Worm (Caenorhabditis elegans) whole organism, mixed stage, embryonic: ENCODE data around the gene E02H4.2.

Source experiments
- M03D4.4 ChIP-seq: sonication (generic microtip); optimal IDR thresholded peaks from 2 replicates; lab custom pipeline; 2017; ENCODE audit warnings: mild to moderate bottlenecking, missing genetic modification characterization, missing compliant biosample characterization
- bed-3 ChIP-seq: fragments of 200-800 bp; sonication (Bioruptor generic); optimal IDR thresholded peaks from 3 replicates; lab custom pipeline; 2018; ENCODE audit warnings: mild to moderate bottlenecking, missing genetic modification characterization, moderate library complexity, missing compliant biosample characterization
- blmp-1 ChIP-seq: fragments of 150-350 bp; optimal IDR thresholded peaks from 2 replicates; lab custom pipeline; 2014; ENCODE audit warnings: missing biosample characterization, missing genetic modification characterization
- ceh-39 ChIP-seq: fragments of 150-350 bp; optimal IDR thresholded peaks from 2 replicates; lab custom pipeline; 2014; ENCODE audit warnings: missing biosample characterization, missing genetic modification characterization
- ceh-43 ChIP-seq: fragments of 200-800 bp; sonication (Bioruptor generic); optimal IDR thresholded peaks from 2 replicates; lab custom pipeline; 2018; ENCODE audit warnings: mild to moderate bottlenecking, missing genetic modification characterization, moderate library complexity, missing compliant biosample characterization
- ceh-83 ChIP-seq: fragments of 200-800 bp; sonication (Bioruptor generic); optimal IDR thresholded peaks from 2 replicates; lab custom pipeline; 2018; ENCODE audit warnings: mild to moderate bottlenecking, missing genetic modification characterization, missing compliant biosample characterization
- ces-1 ChIP-seq: fragments of 150-350 bp; optimal IDR thresholded peaks from 2 replicates; lab custom pipeline; 2014; ENCODE audit warnings: missing biosample characterization, missing genetic modification reagents, missing genetic modification characterization
- cnd-1 ChIP-seq: fragments of 200-800 bp; sonication (Bioruptor generic); optimal IDR thresholded peaks from 2 replicates; lab custom pipeline; 2018; ENCODE audit warnings: mild to moderate bottlenecking, missing genetic modification characterization, missing compliant biosample characterization
- drap-1 ChIP-seq: fragments of 200-800 bp; sonication (Bioruptor generic); optimal IDR thresholded peaks from 3 replicates; lab custom pipeline; 2018; ENCODE audit warnings: mild to moderate bottlenecking, missing genetic modification characterization, missing compliant biosample characterization
- elt-1 ChIP-seq: sonication (generic microtip); optimal IDR thresholded peaks from 2 replicates; lab custom pipeline; 2017; ENCODE audit warnings: missing genetic modification characterization, mild to moderate bottlenecking, missing compliant biosample characterization, antibody characterized with exemption, moderate library complexity, borderline replicate concordance; ENCODE audit not compliant: insufficient read depth
- elt-3 ChIP-seq: fragments of 150-350 bp; optimal IDR thresholded peaks from 2 replicates; lab custom pipeline; 2014; ENCODE audit warnings: missing biosample characterization, missing genetic modification characterization
- flh-1 ChIP-seq: fragments of 200-800 bp; sonication (Bioruptor generic); optimal IDR thresholded peaks from 2 replicates; lab custom pipeline; 2018; ENCODE audit warnings: mild to moderate bottlenecking, missing genetic modification characterization, moderate library complexity, missing compliant biosample characterization
- ham-2 ChIP-seq: fragments of 200-800 bp; sonication (Bioruptor generic); optimal IDR thresholded peaks from 2 replicates; lab custom pipeline; 2018; ENCODE audit warnings: mild to moderate bottlenecking, missing genetic modification characterization, missing compliant biosample characterization
- hlh-1 ChIP-seq: fragments of 150-350 bp; optimal IDR thresholded peaks from 2 replicates; lab custom pipeline; 2014; ENCODE audit warnings: missing biosample characterization, missing genetic modification reagents, missing genetic modification characterization
- lin-13 ChIP-seq: fragments of 150-350 bp; optimal IDR thresholded peaks from 2 replicates; lab custom pipeline; 2014; ENCODE audit warnings: missing biosample characterization, missing genetic modification characterization
- lin-32 ChIP-seq: fragments of 200-800 bp; sonication (Bioruptor generic); optimal IDR thresholded peaks from 2 replicates; lab custom pipeline; 2018; ENCODE audit warnings: mild to moderate bottlenecking, missing genetic modification characterization, missing compliant biosample characterization
- lsy-2 ChIP-seq: fragments of 150-350 bp; optimal IDR thresholded peaks from 2 replicates; lab custom pipeline; 2014; ENCODE audit warnings: missing biosample characterization, missing genetic modification characterization
- mab-5 ChIP-seq: fragments of 150-350 bp; optimal IDR thresholded peaks from 2 replicates; lab custom pipeline; 2014; ENCODE audit warnings: missing biosample characterization, missing genetic modification characterization
- mep-1 ChIP-seq: fragments of 150-350 bp; optimal IDR thresholded peaks from 2 replicates; lab custom pipeline; 2017; ENCODE audit warnings: missing biosample characterization, missing genetic modification reagents, missing genetic modification characterization, inconsistent platforms
- mls-2 ChIP-seq: sonication (generic microtip); optimal IDR thresholded peaks from 2 replicates; lab custom pipeline; 2016; ENCODE audit warnings: mild to moderate bottlenecking, missing genetic modification characterization, moderate library complexity, missing compliant biosample characterization
- nhr-12 ChIP-seq: fragments of 150-350 bp; optimal IDR thresholded peaks from 2 replicates; lab custom pipeline; 2014; ENCODE audit warnings: missing biosample characterization, missing genetic modification characterization
- nhr-2 ChIP-seq: fragments of 150-350 bp; optimal IDR thresholded peaks from 2 replicates; lab custom pipeline; 2014; ENCODE audit warnings: missing biosample characterization, missing genetic modification characterization
- nhr-237 ChIP-seq: fragments of 150-350 bp; optimal IDR thresholded peaks from 2 replicates; lab custom pipeline; 2014; ENCODE audit warnings: missing biosample characterization, missing genetic modification characterization
- nhr-76 ChIP-seq: sonication (generic microtip); optimal IDR thresholded peaks from 2 replicates; lab custom pipeline; 2017; ENCODE audit warnings: missing biosample characterization, missing genetic modification characterization
- pha-4 ChIP-seq: fragments of 150-350 bp; optimal IDR thresholded peaks from 2 replicates; lab custom pipeline; 2018; ENCODE audit warnings: missing biosample characterization, missing genetic modification reagents, missing genetic modification characterization
- sem-2 ChIP-seq: fragments of 200-800 bp; sonication (Bioruptor generic); optimal IDR thresholded peaks from 2 replicates; lab custom pipeline; 2018; ENCODE audit warnings: mild to moderate bottlenecking, missing genetic modification characterization, missing compliant biosample characterization
- snpc-4 ChIP-seq: fragments of 150-350 bp; optimal IDR thresholded peaks from 2 replicates; lab custom pipeline; 2014; ENCODE audit warnings: missing biosample characterization, missing genetic modification characterization
- sptf-1 ChIP-seq: sonication (generic microtip); optimal IDR thresholded peaks from 2 replicates; lab custom pipeline; 2017; ENCODE audit warnings: mild to moderate bottlenecking, missing genetic modification characterization, moderate library complexity, missing compliant biosample characterization
- tbx-8 ChIP-seq: fragments of 200-800 bp; sonication (Bioruptor generic); optimal IDR thresholded peaks from 2 replicates; lab custom pipeline; 2018; ENCODE audit warnings: mild to moderate bottlenecking, missing genetic modification characterization, moderate library complexity, missing compliant biosample characterization
- unc-120 ChIP-seq: sonication (generic microtip); optimal IDR thresholded peaks from 2 replicates; lab custom pipeline; 2017; ENCODE audit warnings: missing genetic modification characterization, missing compliant biosample characterization; ENCODE audit not compliant: poor library complexity, severe bottlenecking
- unc-39 ChIP-seq: fragments of 150-350 bp; optimal IDR thresholded peaks from 2 replicates; lab custom pipeline; 2014; ENCODE audit warnings: missing biosample characterization, missing genetic modification characterization
- unc-62 ChIP-seq: fragments of 150-350 bp; optimal IDR thresholded peaks from 2 replicates; lab custom pipeline; 2014; ENCODE audit warnings: missing biosample characterization, missing genetic modification reagents, missing genetic modification characterization
- zip-8 ChIP-seq: fragments of 150-350 bp; optimal IDR thresholded peaks from 2 replicates; lab custom pipeline; 2014; ENCODE audit warnings: missing biosample characterization, missing genetic modification characterization
- ztf-11 ChIP-seq: fragments of 150-350 bp; optimal IDR thresholded peaks from 2 replicates; lab custom pipeline; 2014; ENCODE audit warnings: missing biosample characterization, missing genetic modification characterization

E02H4.2 gene

DNA sequence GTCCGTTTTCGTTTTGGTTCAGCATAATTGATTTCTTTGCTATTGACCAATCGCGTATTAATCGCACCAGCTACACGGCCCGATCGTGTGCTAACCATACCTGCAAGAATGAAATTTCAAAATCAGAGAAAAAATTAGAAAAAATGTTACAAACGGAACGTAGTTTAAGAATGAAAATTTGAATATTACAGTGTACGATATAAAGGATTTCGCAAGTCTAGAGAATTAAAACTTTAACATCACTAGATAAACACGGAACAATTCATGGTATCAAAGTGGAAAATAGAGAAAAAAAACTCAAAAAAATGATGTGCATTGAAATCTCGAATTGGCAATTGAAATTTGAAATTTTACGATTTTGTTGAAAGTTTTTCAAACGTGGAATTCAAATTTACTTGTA, 15.1 kb upstream of the E02H4.2 start, which contains the start of gene madd-3:
madd-3 (minus strand) TSS at position 101 of the 400 bp plus-strand sequence.
- no peak for TF ChIP-seq lsy-2 (tag; lab: Kevin White, UChicago)
- no peak for TF ChIP-seq unc-39 (tag; lab: Kevin White, UChicago)
- no peak for TF ChIP-seq ztf-11 (tag; lab: Kevin White, UChicago)
- TF ChIP-seq unc-62: no peak
- TF ChIP-seq nhr-76 (tag; lab: Kevin White, UChicago): no peak
- TF ChIP-seq blmp-1 (tag; lab: Kevin White, UChicago): no peak
- TF ChIP-seq nhr-12 (tag; lab: Kevin White, UChicago): no peak

- no peak for TF ChIP-seq sem-2
- peak; percentile 18 for TF ChIP-seq hlh-1 (tag; lab: Kevin White, UChicago)
- peak; percentile 49 for TF ChIP-seq unc-62
- peak; percentile 93 for TF ChIP-seq unc-120 (tag; lab: Kevin White, UChicago)
- TF ChIP-seq lsy-2 (tag; lab: Kevin White, UChicago): peak; percentile 1
- no peak for TF ChIP-seq tbx-8
These were observed 11.2 kb upstream of the E02H4.2 start for ce11 chrX:14292632-14293031.

DNA sequence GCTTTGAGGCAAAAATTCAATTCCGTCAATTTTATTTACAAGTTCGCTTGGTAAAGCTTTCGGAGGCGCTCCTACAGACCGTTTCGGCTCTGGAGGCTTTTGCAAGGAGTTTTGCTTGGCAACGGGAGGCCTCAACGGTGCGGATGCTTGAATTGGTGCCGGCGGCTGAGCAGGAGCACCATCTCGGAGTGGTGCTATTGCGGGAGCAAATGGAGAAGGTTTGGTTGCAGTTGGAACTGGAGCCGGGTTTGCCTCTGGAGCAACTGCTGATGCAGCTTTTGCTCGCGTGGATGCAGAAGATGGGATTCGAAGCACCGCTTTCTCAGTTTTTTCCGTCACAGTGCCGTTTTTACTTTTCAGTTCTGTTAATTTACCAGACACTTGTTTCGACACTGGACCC, 8.6 kb upstream of the E02H4.2 start:
- TF ChIP-seq bed-3 (GFP tag; lab: Kevin White, UChicago): no peak
- no peak for TF ChIP-seq snpc-4

ce11 chrX:14287888-14288287, 6.5 kb upstream of the E02H4.2 start:
- TF ChIP-seq blmp-1 (tag; lab: Kevin White, UChicago) (no peak), lin-13 (no peak), cnd-1 (tag; lab: Kevin White, UChicago) (no peak), mab-5 (tag; lab: Kevin White, UChicago) (no peak), sem-2 (no peak), mep-1 (tag; lab: Kevin White, UChicago) (no peak), nhr-237 (tag; lab: Kevin White, UChicago) (no peak), lin-32 (no peak), drap-1 (peak; percentile 9), nhr-2 (tag; lab: Kevin White, UChicago) (no peak), hlh-1 (tag; lab: Kevin White, UChicago) (peak; percentile 98), unc-62 (peak; percentile 82), pha-4 (tag; lab: Kevin White, UChicago) (no peak), ces-1 (GFP tag; lab: Kevin White, UChicago) (no peak), ceh-39 (tag; lab: Kevin White, UChicago) (no peak), ceh-83 (GFP tag; lab: Kevin White, UChicago) (no peak), M03D4.4 (tag; lab: Kevin White, UChicago) (no peak), ztf-11 (tag; lab: Kevin White, UChicago) (no peak), elt-1 (no peak), flh-1 (GFP tag; lab: Kevin White, UChicago) (no peak), ham-2 (GFP tag; lab: Kevin White, UChicago) (no peak), unc-120 (tag; lab: Kevin White, UChicago) (peak; percentile 85), unc-39 (tag; lab: Kevin White, UChicago) (no peak), zip-8 (tag; lab: Kevin White, UChicago) (no peak), tbx-8 (no peak), mls-2 (tag; lab: Kevin White, UChicago) (no peak), ceh-43 (GFP tag; lab: Kevin White, UChicago) (no peak), bed-3 (GFP tag; lab: Kevin White, UChicago) (no peak)

DNA sequence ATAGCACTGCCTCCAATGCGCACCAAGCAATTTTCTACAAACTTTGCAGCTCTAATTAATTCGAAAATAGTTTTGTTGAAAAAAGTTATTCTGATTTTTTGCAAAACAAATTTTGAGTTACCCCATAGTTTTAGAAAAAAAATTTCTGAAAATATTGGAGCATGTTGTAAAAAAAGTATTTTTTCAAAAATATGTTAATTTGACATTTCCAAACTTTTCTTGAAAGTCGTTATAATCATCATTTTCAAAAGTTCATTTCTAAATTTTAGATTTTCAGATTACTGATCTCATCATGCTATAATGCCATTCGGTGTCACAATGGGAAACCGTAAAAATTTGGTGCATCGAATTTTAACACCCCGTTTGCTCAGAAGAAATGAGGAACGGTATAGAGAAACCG, 13.6 kb downstream of the E02H4.2 start, which contains the start of gene del-1:
del-1 (plus strand) TSS at position 301 of the 400 bp plus-strand sequence.
- no peak for TF ChIP-seq lsy-2 (tag; lab: Kevin White, UChicago)
- no peak for TF ChIP-seq nhr-76 (tag; lab: Kevin White, UChicago)
- TF ChIP-seq nhr-237 (tag; lab: Kevin White, UChicago): no peak
- no peak for TF ChIP-seq flh-1 (GFP tag; lab: Kevin White, UChicago)
- no peak for TF ChIP-seq sptf-1 (tag; lab: Kevin White, UChicago)
- TF ChIP-seq ham-2 (GFP tag; lab: Kevin White, UChicago): no peak
- no peak for TF ChIP-seq lin-13
- TF ChIP-seq tbx-8: no peak
- TF ChIP-seq unc-62: no peak
- no peak for TF ChIP-seq cnd-1 (tag; lab: Kevin White, UChicago)
- TF ChIP-seq elt-3 (tag; lab: Kevin White, UChicago): no peak
- TF ChIP-seq snpc-4: no peak
- no peak for TF ChIP-seq drap-1
- no peak for TF ChIP-seq unc-120 (tag; lab: Kevin White, UChicago)
- TF ChIP-seq hlh-1 (tag; lab: Kevin White, UChicago): no peak
- no peak for TF ChIP-seq ceh-43 (GFP tag; lab: Kevin White, UChicago)
- no peak for TF ChIP-seq mls-2 (tag; lab: Kevin White, UChicago)
- TF ChIP-seq nhr-2 (tag; lab: Kevin White, UChicago): no peak
- no peak for TF ChIP-seq nhr-12 (tag; lab: Kevin White, UChicago)
- no peak for TF ChIP-seq blmp-1 (tag; lab: Kevin White, UChicago)
- TF ChIP-seq, all 35 proteins: peak for 0
